Worm (Caenorhabditis elegans) whole organism, young adult: ENCODE results near the gene cyp-13A7.

ENCODE experiments used
- B0019.2 ChIP-seq: fragments of 200-800 bp; sonication (Bioruptor generic); conservative IDR thresholded peaks from 2 replicates; pipeline ENCODE4 v1.3.6; 2022; ENCODE audit warnings: missing genetic modification reagents, missing genetic modification characterization, missing compliant biosample characterization
- B0035.1 ChIP-seq: sonication (generic microtip); optimal IDR thresholded peaks from 2 replicates; lab custom pipeline; 2016; ENCODE audit warnings: missing genetic modification characterization, mild to moderate bottlenecking, missing compliant biosample characterization, missing genotype, missing genetic modification reagents
- B0261.1 ChIP-seq: sonication (generic microtip); optimal IDR thresholded peaks from 2 replicates; lab custom pipeline; 2016; ENCODE audit warnings: mild to moderate bottlenecking, missing genetic modification characterization, moderate library complexity, missing compliant biosample characterization
- C06A6.2 ChIP-seq: fragments of 200-800 bp; sonication (Bioruptor generic); conservative IDR thresholded peaks from 2 replicates; pipeline ENCODE4 v1.3.6; 2022; ENCODE audit warnings: missing genetic modification characterization, missing compliant biosample characterization
- C17E4.6 ChIP-seq: fragments of 200-800 bp; sonication (Bioruptor generic); IDR thresholded peaks from 2 replicates; pipeline ENCODE4 v1.3.6; 2022; ENCODE audit warnings: missing genetic modification reagents, missing genetic modification characterization, missing compliant biosample characterization
- D2030.7 ChIP-seq: fragments of 200-800 bp; sonication (Bioruptor generic); IDR thresholded peaks from 2 replicates; pipeline ENCODE4 v1.3.6; 2022; ENCODE audit warnings: missing genetic modification reagents, missing genetic modification characterization, missing compliant biosample characterization
- F33H1.4 ChIP-seq: fragments of 200-800 bp; sonication (Bioruptor generic); IDR thresholded peaks from 2 replicates; pipeline ENCODE4 v1.3.6; 2022; ENCODE audit warnings: missing genetic modification reagents, missing genetic modification characterization, missing compliant biosample characterization
- F39B2.1 ChIP-seq: fragments of 200-800 bp; sonication (Bioruptor generic); IDR thresholded peaks from 2 replicates; pipeline ENCODE4 v1.3.6; 2022; ENCODE audit warnings: missing genetic modification reagents, missing genetic modification characterization, missing compliant biosample characterization
- F52B5.7 ChIP-seq: sonication (generic microtip); optimal IDR thresholded peaks from 2 replicates; lab custom pipeline; 2016; ENCODE audit warnings: mild to moderate bottlenecking, missing genetic modification characterization, missing compliant biosample characterization
- F57C9.4 ChIP-seq: sonication (generic microtip); optimal IDR thresholded peaks from 2 replicates; lab custom pipeline; 2017; ENCODE audit warnings: mild to moderate bottlenecking, missing genetic modification characterization, missing compliant biosample characterization
- K11D2.4 ChIP-seq: fragments of 200-800 bp; sonication (Bioruptor generic); IDR thresholded peaks from 2 replicates; pipeline ENCODE4 v1.3.6; 2022; ENCODE audit warnings: missing genetic modification reagents, missing genetic modification characterization, missing compliant biosample characterization
- K12H6.12 ChIP-seq: fragments of 200-800 bp; sonication (Bioruptor generic); optimal IDR thresholded peaks from 2 replicates; lab custom pipeline; 2018; ENCODE audit warnings: mild to moderate bottlenecking, missing genetic modification characterization, missing compliant biosample characterization
- T07F8.4 ChIP-seq: sonication (generic microtip); optimal IDR thresholded peaks from 2 replicates; lab custom pipeline; 2016; ENCODE audit warnings: mild to moderate bottlenecking, missing genetic modification characterization, moderate library complexity, missing compliant biosample characterization
- Y53F4B.3 ChIP-seq: fragments of 200-800 bp; sonication (Bioruptor generic); IDR thresholded peaks from 2 replicates; pipeline ENCODE4 v1.3.6; 2022; ENCODE audit warnings: missing genetic modification reagents, missing genetic modification characterization, missing compliant biosample characterization
- Y53G8AR.9 ChIP-seq: fragments of 200-800 bp; sonication (Bioruptor generic); conservative IDR thresholded peaks from 2 replicates; pipeline ENCODE4 v1.3.6; 2022; ENCODE audit warnings: missing genetic modification reagents, missing genetic modification characterization, missing compliant biosample characterization
- Y56A3A.18 ChIP-seq: fragments of 200-800 bp; sonication (Bioruptor generic); IDR thresholded peaks from 2 replicates; pipeline ENCODE4 v1.3.6; 2022; ENCODE audit warnings: missing genetic modification reagents, missing genetic modification characterization, missing compliant biosample characterization
- Y79H2A.3 ChIP-seq: fragments of 200-800 bp; sonication (Bioruptor generic); conservative IDR thresholded peaks from 2 replicates; pipeline ENCODE4 v1.3.6; 2022; ENCODE audit warnings: missing genetic modification reagents, missing genetic modification characterization, missing compliant biosample characterization
- ama-1 ChIP-seq, 3 experiments: fragments of 150-350 bp in 1 of 3; sonication (generic microtip) in 2 of 3; optimal IDR thresholded peaks; 2 replicates each; lab custom pipeline; 2014 to 2018; ENCODE audit warnings: missing biosample characterization in 2 of 3, missing genetic modification characterization in 2 of 3, missing genetic modification reagents in 2 of 3
- aptf-2 ChIP-seq: fragments of 200-800 bp; sonication (Bioruptor generic); conservative IDR thresholded peaks from 2 replicates; pipeline ENCODE4 v1.3.6; 2022; ENCODE audit warnings: missing genetic modification reagents, missing genetic modification characterization, missing compliant biosample characterization
- aptf-3 ChIP-seq: fragments of 200-800 bp; sonication (Bioruptor generic); IDR thresholded peaks from 2 replicates; pipeline ENCODE4 v1.3.6; 2022; ENCODE audit warnings: missing genetic modification characterization, missing compliant biosample characterization
- athp-1 ChIP-seq: sonication (generic microtip); optimal IDR thresholded peaks from 2 replicates; lab custom pipeline; 2017; ENCODE audit warnings: mild to moderate bottlenecking, missing genetic modification characterization, missing compliant biosample characterization
- bed-2 ChIP-seq: fragments of 200-800 bp; sonication (Bioruptor generic); IDR thresholded peaks from 2 replicates; pipeline ENCODE4 v1.3.6; 2022; ENCODE audit warnings: missing genetic modification reagents, missing genetic modification characterization, missing compliant biosample characterization
- chd-7 ChIP-seq: sonication (generic microtip); optimal IDR thresholded peaks from 2 replicates; lab custom pipeline; 2016; ENCODE audit warnings: mild to moderate bottlenecking, missing genetic modification characterization, moderate library complexity, missing compliant biosample characterization
- dox-1 ChIP-seq: fragments of 200-800 bp; sonication (Bioruptor generic); IDR thresholded peaks from 2 replicates; pipeline ENCODE4 v1.3.6; 2022; ENCODE audit warnings: missing genetic modification reagents, missing genetic modification characterization, missing compliant biosample characterization
- egrh-3 ChIP-seq: fragments of 200-800 bp; sonication (Bioruptor generic); IDR thresholded peaks from 2 replicates; pipeline ENCODE4 v1.3.6; 2022; ENCODE audit warnings: missing genetic modification reagents, missing genetic modification characterization, missing compliant biosample characterization
- ets-4 ChIP-seq: fragments of 200-800 bp; sonication (Bioruptor generic); optimal IDR thresholded peaks from 2 replicates; lab custom pipeline; 2018; ENCODE audit warnings: mild to moderate bottlenecking, missing genetic modification characterization, missing compliant biosample characterization
- fkh-3 ChIP-seq: sonication (generic microtip); optimal IDR thresholded peaks from 2 replicates; lab custom pipeline; 2016; ENCODE audit warnings: mild to moderate bottlenecking, missing genetic modification characterization, missing compliant biosample characterization
- hrde-1 ChIP-seq: sonication (generic microtip); optimal IDR thresholded peaks from 2 replicates; lab custom pipeline; 2016; ENCODE audit warnings: missing genetic modification characterization, mild to moderate bottlenecking, missing compliant biosample characterization, moderate library complexity, missing genotype, missing genetic modification reagents, borderline replicate concordance
- lin-35 ChIP-seq, 3 experiments: fragments of 150-350 bp in 2 of 3; sonication (generic microtip) in 1 of 3; optimal IDR thresholded peaks; 2 replicates each; lab custom pipeline; 2014 to 2018; ENCODE audit warnings: missing biosample characterization in 3 of 3, missing genetic modification characterization in 3 of 3, missing genetic modification reagents in 3 of 3
- madf-10 ChIP-seq: sonication (generic microtip); optimal IDR thresholded peaks from 2 replicates; lab custom pipeline; 2016; ENCODE audit warnings: mild to moderate bottlenecking, missing genetic modification characterization, missing compliant biosample characterization
- madf-6 ChIP-seq: fragments of 200-800 bp; sonication (Bioruptor generic); IDR thresholded peaks from 2 replicates; pipeline ENCODE4 v1.3.6; 2022; ENCODE audit warnings: missing genetic modification reagents, missing genetic modification characterization, missing compliant biosample characterization
- mel-28 ChIP-seq: sonication (generic microtip); optimal IDR thresholded peaks from 2 replicates; lab custom pipeline; 2016; ENCODE audit warnings: borderline replicate concordance, mild to moderate bottlenecking, missing genetic modification characterization, missing compliant biosample characterization
- nfya-2 ChIP-seq: fragments of 200-800 bp; sonication (Bioruptor generic); IDR thresholded peaks from 2 replicates; pipeline ENCODE4 v1.3.6; 2022; ENCODE audit warnings: missing genetic modification reagents, missing genetic modification characterization, missing compliant biosample characterization
- rcor-1 ChIP-seq: fragments of 200-800 bp; sonication (Bioruptor generic); IDR thresholded peaks from 2 replicates; pipeline ENCODE4 v1.3.6; 2022; ENCODE audit warnings: missing genetic modification reagents, missing genetic modification characterization, missing compliant biosample characterization
- rec-8 ChIP-seq, 2 experiments: sonication (generic microtip); optimal IDR thresholded peaks; 2 replicates each; lab custom pipeline; 2016; ENCODE audit warnings: mild to moderate bottlenecking in 2 of 2, missing genetic modification characterization in 2 of 2, missing genetic modification reagents in 2 of 2, missing genotype in 2 of 2, missing biosample characterization in 1 of 2, missing compliant biosample characterization in 1 of 2, moderate library complexity in 1 of 2
- sea-2 ChIP-seq: fragments of 200-800 bp; sonication (Bioruptor generic); IDR thresholded peaks from 2 replicates; pipeline ENCODE4 v1.3.6; 2022; ENCODE audit warnings: missing genetic modification characterization, missing compliant biosample characterization
- snpc-1.3 ChIP-seq: sonication (generic microtip); optimal IDR thresholded peaks from 2 replicates; lab custom pipeline; 2017; ENCODE audit warnings: missing genetic modification characterization, mild to moderate bottlenecking, missing compliant biosample characterization, antibody characterized with exemption, moderate library complexity, missing genotype, missing genetic modification reagents; ENCODE audit not compliant: insufficient read depth
- snpc-3.4 ChIP-seq: sonication (generic microtip); optimal IDR thresholded peaks from 2 replicates; lab custom pipeline; 2017; ENCODE audit warnings: missing genetic modification characterization, mild to moderate bottlenecking, missing compliant biosample characterization, antibody characterized with exemption, moderate library complexity, missing genotype, missing genetic modification reagents
- snpc-4 ChIP-seq, 5 experiments: fragments of 150-350 bp in 1 of 5; sonication (generic microtip) in 4 of 5; optimal IDR thresholded peaks; 2 replicates each; lab custom pipeline; 2014 to 2018; ENCODE audit warnings: missing genetic modification characterization in 5 of 5, missing biosample characterization in 3 of 5, antibody characterized with exemption in 2 of 5, mild to moderate bottlenecking in 2 of 5, missing compliant biosample characterization in 2 of 5, missing genotype in 2 of 5, moderate library complexity in 2 of 5, missing genetic modification reagents in 1 of 5
- tlf-1 ChIP-seq: fragments of 200-800 bp; sonication (Bioruptor generic); optimal IDR thresholded peaks from 2 replicates; lab custom pipeline; 2018; ENCODE audit warnings: mild to moderate bottlenecking, missing genetic modification characterization, missing compliant biosample characterization
- unc-62 ChIP-seq: fragments of 150-350 bp; optimal IDR thresholded peaks from 2 replicates; lab custom pipeline; 2014; ENCODE audit warnings: missing biosample characterization, missing genetic modification reagents, missing genetic modification characterization
- zfh-2 ChIP-seq: fragments of 200-800 bp; sonication (Bioruptor generic); conservative IDR thresholded peaks from 2 replicates; pipeline ENCODE4 v1.3.6; 2022; ENCODE audit warnings: missing genetic modification reagents, missing genetic modification characterization, missing compliant biosample characterization
- zim-3 ChIP-seq: sonication (generic microtip); optimal IDR thresholded peaks from 2 replicates; lab custom pipeline; 2017; ENCODE audit warnings: mild to moderate bottlenecking, missing genetic modification characterization, moderate library complexity, missing compliant biosample characterization
- ztf-18 ChIP-seq: sonication (generic microtip); optimal IDR thresholded peaks from 2 replicates; lab custom pipeline; 2016; ENCODE audit warnings: missing genotype, mild to moderate bottlenecking, missing genetic modification characterization, missing compliant biosample characterization
- ztf-22 ChIP-seq: fragments of 200-800 bp; sonication (Bioruptor generic); optimal IDR thresholded peaks from 2 replicates; lab custom pipeline; 2018; ENCODE audit warnings: mild to moderate bottlenecking, missing genetic modification characterization, moderate library complexity, missing compliant biosample characterization
- ztf-28 ChIP-seq: fragments of 200-800 bp; sonication (Bioruptor generic); IDR thresholded peaks from 2 replicates; pipeline ENCODE4 v1.3.6; 2022; ENCODE audit warnings: missing genetic modification reagents, missing genetic modification characterization, missing compliant biosample characterization

The cyp-13A7 gene

ce11 chrII:9774653-9775052 is 28.8 kb upstream of the cyp-13A7 start:
- peak; percentile 58 for TF ChIP-seq rcor-1 (GFP tag; lab: Robert Waterston, UW)
- 0 out of 2 replicates have a peak, but pooled peaks have one; percentile 32 for TF ChIP-seq Y53F4B.3 (GFP tag; lab: Robert Waterston, UW)
- TF ChIP-seq zfh-2 (GFP tag; lab: Robert Waterston, UW) = no peak
- no peak for TF ChIP-seq ama-1 (optimal IDR thresholded peaks at IDR 0.05; lab: Kevin White, UChicago)
- peak; percentile 87 to 89 for TF ChIP-seq ama-1 (GFP tag; optimal IDR thresholded peaks at IDR 0.05; lab: Kevin White, UChicago)
- TF ChIP-seq snpc-3.4 = peak; percentile 77
- peak; percentile 41 for TF ChIP-seq B0035.1 (tag; lab: Kevin White, UChicago)
- no peak for TF ChIP-seq bed-2 (GFP tag; lab: Robert Waterston, UW)
- no peak for TF ChIP-seq F39B2.1 (GFP tag; lab: Robert Waterston, UW)
- peak; percentile 45 for TF ChIP-seq madf-10 (tag; lab: Kevin White, UChicago)
- TF ChIP-seq Y53G8AR.9 (GFP tag; lab: Robert Waterston, UW) = 0 out of 2 replicates have a peak, but pooled peaks have one; percentile 36
- TF ChIP-seq T07F8.4 (tag; lab: Kevin White, UChicago) = peak; percentile 64
- TF ChIP-seq F52B5.7 (tag; lab: Kevin White, UChicago) = peak; percentile 13
- peak; percentile 48 for TF ChIP-seq egrh-3 (GFP tag; lab: Robert Waterston, UW)
- TF ChIP-seq dox-1 (GFP tag; lab: Robert Waterston, UW) = no peak; the same call in 1 of the 2 replicates
- peak in 1 of 3 experiments; percentile 77 for TF ChIP-seq lin-35 (GFP tag; optimal IDR thresholded peaks at IDR 0.05; lab: Kevin White, UChicago)
- peak; percentile 76 for TF ChIP-seq madf-6
- 0 out of 2 replicates have a peak, but pooled peaks have one; percentile 19 for TF ChIP-seq aptf-3
- peak; percentile 76; the same call in 1 of the 2 replicates for TF ChIP-seq ztf-28
- peak; percentile 61 for TF ChIP-seq hrde-1
- TF ChIP-seq aptf-2 = no peak
- TF ChIP-seq chd-7 (tag; lab: Kevin White, UChicago) = peak; percentile 67
- TF ChIP-seq athp-1 (tag; lab: Kevin White, UChicago) = peak; percentile 28
- peak; percentile 68; the same call in 1 of the 2 replicates for TF ChIP-seq D2030.7 (GFP tag; lab: Robert Waterston, UW)
- TF ChIP-seq C06A6.2 (GFP tag; lab: Robert Waterston, UW) = 0 out of 2 replicates have a peak, but pooled peaks have one; percentile 21
- TF ChIP-seq rec-8 (tag; optimal IDR thresholded peaks at IDR 0.05; lab: Kevin White, UChicago) = peak; percentile 33 to 82
- no peak for TF ChIP-seq mel-28 (tag; lab: Kevin White, UChicago)
- peak; percentile 65 for TF ChIP-seq ztf-18 (tag; lab: Kevin White, UChicago)
- peak; percentile 53 for TF ChIP-seq F33H1.4 (GFP tag; lab: Robert Waterston, UW)
- TF ChIP-seq zim-3 (tag; lab: Kevin White, UChicago) = peak; percentile 75
- no peak for TF ChIP-seq F57C9.4
- TF ChIP-seq Y79H2A.3 = peak; percentile 78
- 0 out of 2 replicates have a peak, but pooled peaks have one; percentile 77 for TF ChIP-seq nfya-2 (GFP tag; lab: Robert Waterston, UW)
- peak; percentile 42; the same call in 1 of the 2 replicates for TF ChIP-seq K11D2.4 (GFP tag; lab: Robert Waterston, UW)
- TF ChIP-seq ztf-22 (GFP tag; lab: Kevin White, UChicago) = peak; percentile 61
- TF ChIP-seq ets-4 (GFP tag; lab: Kevin White, UChicago) = no peak
- TF ChIP-seq B0019.2 (GFP tag; lab: Robert Waterston, UW) = no peak
- no peak for TF ChIP-seq K12H6.12 (tag; lab: Kevin White, UChicago)
- TF ChIP-seq Y56A3A.18 (GFP tag; lab: Robert Waterston, UW) = peak; percentile 79
- TF ChIP-seq unc-62 = no peak
- TF ChIP-seq snpc-1.3 (tag; lab: Kevin White, UChicago) = peak; percentile 84
- peak; percentile 0 for TF ChIP-seq fkh-3 (tag; lab: Kevin White, UChicago)
- 0 out of 2 replicates have a peak, but pooled peaks have one; percentile 56 for TF ChIP-seq C17E4.6 (GFP tag; lab: Robert Waterston, UW)
- 0 out of 2 replicates have a peak, but pooled peaks have one; percentile 54 for TF ChIP-seq sea-2 (GFP tag; lab: Robert Waterston, UW)
- TF ChIP-seq tlf-1 (GFP tag; lab: Kevin White, UChicago) = no peak
- peak; percentile 74 for TF ChIP-seq snpc-4 (GFP tag; optimal IDR thresholded peaks at IDR 0.05; lab: Kevin White, UChicago)
- TF ChIP-seq snpc-4 (tag; optimal IDR thresholded peaks at IDR 0.05; lab: Kevin White, UChicago) = peak in 3 of 4 experiments; percentile 10 to 78 (median 74)
- peak; percentile 87 for TF ChIP-seq B0261.1 (tag; lab: Kevin White, UChicago)
